Fruit fly (Drosophila melanogaster) whole organism, embryonic: ENCODE results near the gene Ucp4A.

ENCODE experiments used
- Abd-B ChIP-seq: fragments of 200-800 bp; sonication (Bioruptor generic); optimal IDR thresholded peaks from 2 replicates; lab custom pipeline; 2018; ENCODE audit warnings: missing biosample characterization, mild to moderate bottlenecking, missing genetic modification characterization, moderate library complexity
- B-H2 ChIP-seq: fragments of 200-800 bp; sonication (Bioruptor generic); optimal IDR thresholded peaks from 2 replicates; lab custom pipeline; 2018; ENCODE audit warnings: missing biosample characterization, mild to moderate bottlenecking, missing genetic modification characterization
- CG11398 ChIP-seq: fragments of 200-800 bp; sonication (Bioruptor generic); optimal IDR thresholded peaks from 2 replicates; lab custom pipeline; 2016; ENCODE audit warnings: missing biosample characterization, missing genetic modification characterization
- CG11560 ChIP-seq: fragments of 200-800 bp; sonication (Bioruptor generic); IDR thresholded peaks from 3 replicates; pipeline ENCODE4 v1.3.6; 2022; ENCODE audit warnings: missing biosample characterization, missing genetic modification characterization
- CG11696 ChIP-seq: fragments of 200-800 bp; sonication (Bioruptor generic); IDR thresholded peaks from 2 replicates; pipeline ENCODE4 v1.3.6; 2022; ENCODE audit warnings: missing biosample characterization, missing genetic modification characterization
- CG12155 ChIP-seq: fragments of 200-800 bp; sonication (Bioruptor generic); optimal IDR thresholded peaks from 3 replicates; lab custom pipeline; 2016; ENCODE audit warnings: missing biosample characterization, missing genetic modification characterization
- CG12299 ChIP-seq: fragments of 200-800 bp; sonication (Bioruptor generic); optimal IDR thresholded peaks from 2 replicates; lab custom pipeline; 2018; ENCODE audit warnings: missing biosample characterization, mild to moderate bottlenecking, missing genetic modification characterization
- CG13775 ChIP-seq: fragments of 200-800 bp; sonication (Bioruptor generic); optimal IDR thresholded peaks from 3 replicates; lab custom pipeline; 2017; ENCODE audit warnings: missing biosample characterization, mild to moderate bottlenecking, missing genetic modification characterization
- CG14667 ChIP-seq: fragments of 200-800 bp; sonication (Bioruptor generic); IDR thresholded peaks from 2 replicates; pipeline ENCODE4 v1.3.6; 2022; ENCODE audit warnings: missing biosample characterization, missing genetic modification characterization
- CG16813 ChIP-seq: fragments of 200-800 bp; sonication (Bioruptor generic); IDR thresholded peaks from 3 replicates; pipeline ENCODE4 v1.3.6; 2022; ENCODE audit warnings: missing biosample characterization, missing genetic modification characterization; ENCODE audit not compliant: partially characterized antibody
- CG17385 ChIP-seq: fragments of 200-800 bp; sonication (Bioruptor generic); optimal IDR thresholded peaks from 3 replicates; lab custom pipeline; 2018; ENCODE audit warnings: missing biosample characterization, mild to moderate bottlenecking, missing genetic modification characterization
- CG17568 ChIP-seq: fragments of 200-800 bp; sonication (Bioruptor generic); optimal IDR thresholded peaks from 2 replicates; lab custom pipeline; 2018; ENCODE audit warnings: missing biosample characterization, mild to moderate bottlenecking, missing genetic modification characterization, moderate library complexity
- CG1832 ChIP-seq: fragments of 200-800 bp; sonication (Bioruptor generic); optimal IDR thresholded peaks from 2 replicates; lab custom pipeline; 2017; ENCODE audit warnings: missing biosample characterization, mild to moderate bottlenecking, missing genetic modification characterization, inconsistent platforms
- CG2129 ChIP-seq: fragments of 200-800 bp; sonication (Bioruptor generic); IDR thresholded peaks from 2 replicates; pipeline ENCODE4 v1.3.6; 2022; ENCODE audit warnings: missing biosample characterization, missing genetic modification characterization; ENCODE audit not compliant: partially characterized antibody
- CG31441 ChIP-seq: fragments of 200-800 bp; sonication (Bioruptor generic); IDR thresholded peaks from 2 replicates; pipeline ENCODE4 v1.3.6; 2022; ENCODE audit warnings: missing biosample characterization, missing genetic modification characterization
- CG3726 ChIP-seq: fragments of 200-800 bp; sonication (Bioruptor generic); IDR thresholded peaks from 3 replicates; pipeline ENCODE4, ENCODE4 v1.3.6; 2022; ENCODE audit warnings: missing biosample characterization, missing genetic modification characterization
- CG3995 ChIP-seq: fragments of 200-800 bp; sonication (Bioruptor generic); optimal IDR thresholded peaks from 3 replicates; lab custom pipeline; 2016; ENCODE audit warnings: missing biosample characterization, missing genetic modification characterization
- CG7839 ChIP-seq: fragments of 200-800 bp; sonication (Bioruptor generic); optimal IDR thresholded peaks from 3 replicates; lab custom pipeline; 2018; ENCODE audit warnings: missing biosample characterization, mild to moderate bottlenecking, missing genetic modification characterization, moderate library complexity
- CTCF ChIP-seq: fragments of 200-800 bp; sonication (Bioruptor generic); optimal IDR thresholded peaks from 2 replicates; lab custom pipeline; 2017; ENCODE audit warnings: missing biosample characterization, mild to moderate bottlenecking, missing genetic modification characterization, moderate library complexity
- Dip2 ChIP-seq: fragments of 200-800 bp; sonication (Bioruptor generic); IDR thresholded peaks from 2 replicates; pipeline ENCODE4 v1.3.6; 2022; ENCODE audit warnings: missing biosample characterization, missing genetic modification characterization
- Dp ChIP-seq: fragments of 200-800 bp; sonication (Bioruptor generic); optimal IDR thresholded peaks from 2 replicates; lab custom pipeline; 2018; ENCODE audit warnings: missing biosample characterization, mild to moderate bottlenecking, missing genetic modification characterization, moderate library complexity
- Hey ChIP-seq: fragments of 200-800 bp; sonication (Bioruptor generic); optimal IDR thresholded peaks from 3 replicates; lab custom pipeline; 2018; ENCODE audit warnings: missing biosample characterization, mild to moderate bottlenecking, missing genetic modification characterization
- HmgZ ChIP-seq: fragments of 200-800 bp; sonication (Bioruptor generic); optimal IDR thresholded peaks from 2 replicates; lab custom pipeline; 2018; ENCODE audit warnings: missing biosample characterization, mild to moderate bottlenecking, missing genetic modification characterization
- Hmr ChIP-seq: fragments of 200-800 bp; sonication (Bioruptor generic); optimal IDR thresholded peaks from 3 replicates; lab custom pipeline; 2017; ENCODE audit warnings: mild to moderate bottlenecking, missing biosample characterization, missing genetic modification reagents, missing genetic modification characterization
- Hmx ChIP-seq: fragments of 200-800 bp; sonication (Bioruptor generic); optimal IDR thresholded peaks from 2 replicates; lab custom pipeline; 2016; ENCODE audit warnings: missing biosample characterization, missing genetic modification characterization
- Kr ChIP-seq: fragments of 200-800 bp; sonication (Bioruptor generic); optimal IDR thresholded peaks from 2 replicates; lab custom pipeline; 2017; ENCODE audit warnings: missing biosample characterization, mild to moderate bottlenecking, missing genetic modification characterization
- Mad ChIP-seq: fragments of 200-800 bp; sonication (Bioruptor generic); optimal IDR thresholded peaks from 2 replicates; lab custom pipeline; 2016; ENCODE audit warnings: missing biosample characterization, missing genetic modification characterization
- Med ChIP-seq: fragments of 200-800 bp; sonication (Bioruptor generic); peaks from one replicate; lab custom pipeline; 2016; ENCODE audit warnings: missing biosample characterization, missing genetic modification characterization, mild to moderate bottlenecking, inconsistent platforms, moderate library complexity
- Nf-YB ChIP-seq: fragments of 200-800 bp; sonication (Bioruptor generic); optimal IDR thresholded peaks from 3 replicates; lab custom pipeline; 2019; ENCODE audit warnings: missing biosample characterization, mild to moderate bottlenecking, missing genetic modification characterization, moderate library complexity
- Nf-YC ChIP-seq: fragments of 200-800 bp; optimal IDR thresholded peaks from 3 replicates; lab custom pipeline; 2019; ENCODE audit warnings: missing biosample characterization, mild to moderate bottlenecking, missing genetic modification characterization, moderate library complexity
- Pdp1 ChIP-seq, 2 experiments: fragments of 200-800 bp; sonication (Bioruptor generic); optimal IDR thresholded peaks; 3 replicates each; lab custom pipeline; 2016; ENCODE audit warnings: missing biosample characterization in 2 of 2, missing genetic modification characterization in 2 of 2, mild to moderate bottlenecking in 1 of 2, moderate library complexity in 1 of 2
- Ptx1 ChIP-seq: fragments of 200-800 bp; sonication (Bioruptor generic); IDR thresholded peaks from 2 replicates; pipeline ENCODE4 v1.3.6; 2022; ENCODE audit warnings: missing biosample characterization, missing genetic modification characterization
- Scr ChIP-seq: fragments of 200-800 bp; sonication (Bioruptor generic); IDR thresholded peaks from 2 replicates; pipeline ENCODE4 v1.3.6; 2022; ENCODE audit warnings: missing biosample characterization, missing genetic modification characterization; ENCODE audit not compliant: partially characterized antibody
- Tbp ChIP-seq: fragments of >200 bp; optimal IDR thresholded peaks from 2 replicates; lab custom pipeline; 2018; ENCODE audit warnings: missing biosample characterization, missing genetic modification characterization
- Xbp1 ChIP-seq: fragments of 200-800 bp; sonication (Bioruptor generic); optimal IDR thresholded peaks from 3 replicates; lab custom pipeline; 2016; ENCODE audit warnings: missing biosample characterization, mild to moderate bottlenecking, missing genetic modification characterization
- bbx ChIP-seq: fragments of 200-800 bp; sonication (Bioruptor generic); IDR thresholded peaks from 2 replicates; pipeline ENCODE4 v1.3.6; 2022; ENCODE audit warnings: missing biosample characterization, missing genetic modification characterization; ENCODE audit not compliant: partially characterized antibody
- ci ChIP-seq: fragments of 200-800 bp; sonication (Bioruptor generic); IDR thresholded peaks from 3 replicates; pipeline ENCODE4 v1.3.6; 2022; ENCODE audit warnings: missing biosample characterization, missing genetic modification characterization
- corto ChIP-seq: fragments of 200-800 bp; sonication (Bioruptor generic); optimal IDR thresholded peaks from 2 replicates; lab custom pipeline; 2016; ENCODE audit warnings: missing biosample characterization, mild to moderate bottlenecking, missing genetic modification characterization, moderate library complexity
- crol ChIP-seq: fragments of 200-800 bp; sonication (Bioruptor generic); IDR thresholded peaks from 2 replicates; pipeline ENCODE4 v1.3.6; 2022; ENCODE audit warnings: missing biosample characterization, missing genetic modification characterization
- dmrt11E ChIP-seq: fragments of 200-800 bp; sonication (Bioruptor generic); optimal IDR thresholded peaks from 3 replicates; lab custom pipeline; 2018; ENCODE audit warnings: missing biosample characterization, mild to moderate bottlenecking, missing genetic modification characterization, moderate library complexity
- exex ChIP-seq: fragments of 200-800 bp; sonication (Bioruptor generic); optimal IDR thresholded peaks from 4 replicates; lab custom pipeline; 2018; ENCODE audit warnings: missing biosample characterization, mild to moderate bottlenecking, missing genetic modification characterization, moderate library complexity
- ftz-f1 ChIP-seq: fragments of 200-800 bp; sonication (Bioruptor generic); optimal IDR thresholded peaks from 2 replicates; lab custom pipeline; 2016; ENCODE audit warnings: missing biosample characterization, missing genetic modification characterization
- hb ChIP-seq: fragments of 200-800 bp; sonication (Bioruptor generic); IDR thresholded peaks from 3 replicates; pipeline ENCODE4 v1.3.6; 2022; ENCODE audit warnings: missing biosample characterization, missing genetic modification characterization; ENCODE audit not compliant: partially characterized antibody
- klu ChIP-seq: fragments of 200-800 bp; sonication (Bioruptor generic); IDR thresholded peaks from 2 replicates; pipeline ENCODE4 v1.3.6; 2022; ENCODE audit warnings: missing biosample characterization, missing genetic modification characterization
- odd ChIP-seq: fragments of 200-800 bp; sonication (Bioruptor generic); optimal IDR thresholded peaks from 2 replicates; lab custom pipeline; 2017; ENCODE audit warnings: missing biosample characterization, mild to moderate bottlenecking, missing genetic modification characterization
- run ChIP-seq: fragments of 200-800 bp; sonication (Bioruptor generic); optimal IDR thresholded peaks from 3 replicates; lab custom pipeline; 2018; ENCODE audit warnings: missing biosample characterization, mild to moderate bottlenecking, missing genetic modification characterization
- sc ChIP-seq, 3 experiments: fragments of >200 bp in 2 of 3; fragments of 200-800 bp in 1 of 3; sonication (Bioruptor generic) in 1 of 3; optimal IDR thresholded peaks; 2 replicates in 2 of 3; 3 replicates in 1 of 3; lab custom pipeline; 2017; ENCODE audit warnings: mild to moderate bottlenecking in 1 of 3, missing biosample characterization in 1 of 3, missing genetic modification characterization in 1 of 3, missing genetic modification reagents in 1 of 3
- sr ChIP-seq: fragments of 200-800 bp; sonication (Bioruptor generic); IDR thresholded peaks from 3 replicates; pipeline ENCODE4 v1.3.6; 2022; ENCODE audit warnings: missing biosample characterization, missing genetic modification characterization
- ttk ChIP-seq: fragments of 200-800 bp; sonication (Bioruptor generic); IDR thresholded peaks from 2 replicates; pipeline ENCODE4 v2.1.2; 2022; ENCODE audit warnings: missing biosample characterization, missing genetic modification characterization
- zen2 ChIP-seq: fragments of 200-800 bp; sonication (Bioruptor generic); IDR thresholded peaks from 3 replicates; pipeline ENCODE4 v1.3.6; 2022; ENCODE audit warnings: missing biosample characterization, missing genetic modification characterization; ENCODE audit not compliant: partially characterized antibody

Ucp4A gene

DNA sequence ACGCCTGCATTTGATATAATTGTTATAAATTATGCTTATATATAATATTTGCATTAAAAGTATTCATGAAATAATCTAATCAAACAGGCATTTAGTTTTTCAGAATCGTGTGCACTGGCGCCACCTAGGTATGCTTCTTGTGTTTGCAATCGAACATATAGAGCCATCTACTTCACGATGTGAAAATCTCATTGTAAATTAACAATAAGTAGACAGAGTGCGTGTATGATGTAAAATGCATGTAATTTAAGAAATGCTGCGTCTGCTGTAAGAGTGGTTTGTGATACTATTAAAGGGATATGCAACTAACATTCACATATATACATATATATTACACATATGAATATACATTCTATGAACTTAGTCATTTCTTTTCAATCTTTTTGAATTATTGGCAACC is 24.5 kb upstream of the Ucp4A start (continued):
- TF ChIP-seq bbx (GFP tag; lab: Robert Waterston, UW) (0 out of 2 replicates have a peak, but pooled peaks have one; percentile 9), CG7839 (peak; percentile 47), Ptx1 (GFP tag; lab: Robert Waterston, UW) (peak; percentile 48; the same call in 1 of the 2 replicates), ttk (no peak), Dip2 (peak; percentile 98), CTCF (GFP tag; lab: Kevin White, UChicago) (peak; percentile 98), Xbp1 (GFP tag; lab: Kevin White, UChicago) (peak; percentile 66), CG16813 (GFP tag; lab: Robert Waterston, UW) (0 out of 3 replicates have a peak, but pooled peaks have one; percentile 33), CG13775 (no peak), Abd-B (GFP tag; lab: Kevin White, UChicago) (peak; percentile 31), run (tag; lab: Kevin White, UChicago) (no peak), sc (optimal IDR thresholded peaks at IDR 0.05; lab: Kevin White, UChicago) (no peak), sc (GFP tag; optimal IDR thresholded peaks at IDR 0.05; lab: Kevin White, UChicago) (no peak), CG17568 (GFP tag; lab: Kevin White, UChicago) (no peak), dmrt11E (tag; lab: Kevin White, UChicago) (peak; percentile 0), Tbp (GFP tag; lab: Kevin White, UChicago) (no peak), Dp (peak; percentile 7), ci (GFP tag; lab: Robert Waterston, UW) (0 out of 3 replicates have a peak, but pooled peaks have one; percentile 40), Med (peak; percentile 85)

DNA sequence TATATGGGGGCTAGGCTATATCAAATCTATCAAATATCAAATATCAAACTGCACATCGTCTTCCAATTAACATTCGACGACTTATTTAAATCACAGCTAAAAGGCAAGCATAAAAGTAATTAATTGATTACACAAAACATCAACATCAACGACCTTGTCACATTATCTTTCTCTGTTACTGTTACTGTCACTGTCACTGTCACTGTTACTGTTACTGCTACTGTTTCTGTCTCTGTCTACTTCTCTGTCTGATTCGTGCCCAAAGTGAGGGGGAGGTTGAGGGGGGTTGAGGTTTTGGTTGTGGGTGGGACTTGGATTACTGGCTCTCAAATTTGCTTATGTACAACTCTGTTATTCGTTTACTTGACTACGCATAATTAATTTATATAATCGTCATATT is 23.3 kb upstream of the Ucp4A start:
- TF ChIP-seq exex (tag; lab: Kevin White, UChicago) (peak; percentile 76), CG14667 (GFP tag; lab: Robert Waterston, UW) (no peak), Hmr (GFP tag; lab: Kevin White, UChicago) (no peak), CG17385 (peak; percentile 13), Kr (no peak), CG11398 (no peak), Hmx (no peak), CG11560 (tag; lab: Robert Waterston, UW) (no peak), CG3726 (no peak), corto (no peak), B-H2 (GFP tag; lab: Kevin White, UChicago) (peak; percentile 2), klu (GFP tag; lab: Robert Waterston, UW) (peak; percentile 38; the same call in 1 of the 2 replicates), hb (no peak), CG31441 (peak; percentile 34; the same call in 1 of the 2 replicates), CG2129 (GFP tag; lab: Robert Waterston, UW) (no peak), Nf-YC (tag; lab: Kevin White, UChicago) (peak; percentile 83), Hey (tag; lab: Kevin White, UChicago) (no peak), ftz-f1 (peak; percentile 38), sr (GFP tag; lab: Robert Waterston, UW) (peak; percentile 35; the same call in 1 of the 3 replicates), CG11696 (GFP tag; lab: Robert Waterston, UW) (no peak), Scr (GFP tag; lab: Robert Waterston, UW) (peak; percentile 16; the same call in 1 of the 2 replicates), CG12299 (tag; lab: Kevin White, UChicago) (no peak), CG3995 (GFP tag; lab: Kevin White, UChicago) (peak; percentile 96), HmgZ (tag; lab: Kevin White, UChicago) (peak; percentile 16), odd (no peak), Pdp1 (GFP tag; optimal IDR thresholded peaks at IDR 0.05; lab: Kevin White, UChicago) (peak in 1 of 2 experiments; percentile 18), zen2 (GFP tag; lab: Robert Waterston, UW) (no peak), CG1832 (GFP tag; lab: Kevin White, UChicago) (peak; percentile 69), crol (peak; percentile 94), Nf-YB (GFP tag; lab: Kevin White, UChicago) (peak; percentile 66), CG12155 (GFP tag; lab: Kevin White, UChicago) (no peak), Mad (GFP tag; lab: Kevin White, UChicago) (no peak)
